Fruit fly (Drosophila melanogaster) whole organism, adult: Measurements from ENCODE around the gene CG3557.

Experiments
- CG1620 ChIP-seq: fragments of 200-800 bp; sonication (Bioruptor generic); optimal IDR thresholded peaks from 2 replicates; lab custom pipeline; 2016; ENCODE audit warnings: missing biosample characterization, missing genetic modification characterization
- CG33017 ChIP-seq: fragments of 200-800 bp; sonication (Bioruptor generic); optimal IDR thresholded peaks from 2 replicates; lab custom pipeline; 2018; ENCODE audit warnings: missing biosample characterization, mild to moderate bottlenecking, missing genetic modification characterization, moderate library complexity
- CG7045 ChIP-seq: fragments of 200-800 bp; sonication (Bioruptor generic); optimal IDR thresholded peaks from 2 replicates; lab custom pipeline; 2017; ENCODE audit warnings: missing biosample characterization, mild to moderate bottlenecking, missing genetic modification characterization
- CG7101 ChIP-seq: fragments of 200-800 bp; sonication (Bioruptor generic); optimal IDR thresholded peaks from 2 replicates; lab custom pipeline; 2018; ENCODE audit warnings: missing biosample characterization, mild to moderate bottlenecking, missing genetic modification characterization, moderate library complexity
- Clk ChIP-seq: fragments of 200-800 bp; sonication (Bioruptor generic); optimal IDR thresholded peaks from 2 replicates; lab custom pipeline; 2017; ENCODE audit warnings: missing biosample characterization, missing genetic modification characterization
- Hr96 ChIP-seq: fragments of 200-800 bp; sonication (Bioruptor generic); optimal IDR thresholded peaks from 2 replicates; lab custom pipeline; 2016; ENCODE audit warnings: missing biosample characterization, missing genetic modification characterization
- kay ChIP-seq: fragments of 200-800 bp; sonication (Bioruptor generic); peaks from one replicate; lab custom pipeline; 2016; ENCODE audit warnings: missing biosample characterization, missing genetic modification characterization, borderline replicate concordance
- tj ChIP-seq: fragments of 200-800 bp; sonication (Bioruptor generic); optimal IDR thresholded peaks from 3 replicates; lab custom pipeline; 2017; ENCODE audit warnings: missing biosample characterization, mild to moderate bottlenecking, missing genetic modification characterization, moderate library complexity

- TF ChIP-seq Clk (GFP tag; lab: Kevin White, UChicago) (no peak), tj (GFP tag; lab: Kevin White, UChicago) (no peak), CG1620 (GFP tag; lab: Kevin White, UChicago) (no peak), CG7045 (no peak), Hr96 (GFP tag; lab: Kevin White, UChicago) (no peak), CG7101 (tag; lab: Kevin White, UChicago) (no peak), kay (no peak), CG33017 (no peak)
These were observed 37.1 kb downstream of the CG3557 start for dm6 chr2L:2348479-2348878.
